Worm (Caenorhabditis elegans) whole organism, L3 larva: ENCODE results near the gene srx-118.

ENCODE experiments used
- ceh-82 ChIP-seq: fragments of 150-350 bp; optimal IDR thresholded peaks from 2 replicates; lab custom pipeline; 2014; ENCODE audit warnings: missing biosample characterization, missing genetic modification characterization
- nhr-23 ChIP-seq: fragments of 150-350 bp; optimal IDR thresholded peaks from 2 replicates; lab custom pipeline; 2014; ENCODE audit warnings: missing biosample characterization, missing genetic modification reagents, missing genetic modification characterization
- pha-4 ChIP-seq: fragments of 150-350 bp; optimal IDR thresholded peaks from 2 replicates; lab custom pipeline; 2014; ENCODE audit warnings: missing biosample characterization, missing genetic modification reagents, missing genetic modification characterization
- snpc-4 ChIP-seq: fragments of 150-350 bp; optimal IDR thresholded peaks from 2 replicates; lab custom pipeline; 2014; ENCODE audit warnings: missing biosample characterization, missing genetic modification characterization
- unc-62 ChIP-seq: fragments of 150-350 bp; sonication (generic microtip); optimal IDR thresholded peaks from 4 replicates; lab custom pipeline; 2014; ENCODE audit warnings: missing biosample characterization, missing genetic modification reagents, missing genetic modification characterization

- TF ChIP-seq pha-4 = no peak
- no peak for TF ChIP-seq ceh-82 (tag; lab: Kevin White, UChicago)
- TF ChIP-seq snpc-4 (tag; lab: Kevin White, UChicago) = no peak
- TF ChIP-seq nhr-23 (tag; lab: Kevin White, UChicago) = no peak
- no peak for TF ChIP-seq unc-62
Measured at ce11 chrII:12560210-12560609, 34.6 kb downstream of the srx-118 start, which contains the start of gene F49C5.12.
